Worm (Caenorhabditis elegans): ENCODE measurements around the gene F59B2.8.

ce11 chrIII:9012309-9012708, 2.3 kb upstream of the F59B2.8 start, which contains the start of gene F59B2.9:
- TF ChIP-seq dao-5 (tag; optimal IDR thresholded peaks at IDR 0.05), result no peak
- no peak for TF ChIP-seq him-1 (tag; optimal IDR thresholded peaks at IDR 0.05)

Measured in whole organism, L4/young adult.